Fruit fly (Drosophila melanogaster): ENCODE measurements around the gene AhcyL2.

Gene AhcyL2

dm6 chr3R:16996059-16996959 is 14.4 kb upstream of the AhcyL2 start, which contains the start of the genes EMC2A and CG3534 (continued):
- TF ChIP-seq CG32767 (GFP tag; IDR thresholded peaks at IDR 0.05) (no peak), Dref (GFP tag; IDR thresholded peaks at IDR 0.05) (no peak), CG10366 (GFP tag; IDR thresholded peaks at IDR 0.05) (no peak), CG7839 (tag; optimal IDR thresholded peaks at IDR 0.05) (peak; percentile 54), Fer2 (tag; optimal IDR thresholded peaks at IDR 0.05) (no peak), fd102C (GFP tag; optimal IDR thresholded peaks at IDR 0.05) (no peak), gsb (GFP tag; IDR thresholded peaks at IDR 0.05) (no peak), CG30431 (GFP tag; optimal IDR thresholded peaks at IDR 0.05) (no peak), ase (GFP tag; IDR thresholded peaks at IDR 0.05) (no peak), maf-S (GFP tag; optimal IDR thresholded peaks at IDR 0.05) (peak; percentile 17), cg (GFP tag; optimal IDR thresholded peaks at IDR 0.05) (no peak), CG3407 (GFP tag; optimal IDR thresholded peaks at IDR 0.05) (no peak), ro (GFP tag; IDR thresholded peaks at IDR 0.05) (no peak), jigr1 (GFP tag; IDR thresholded peaks at IDR 0.05) (no peak), ap (GFP tag; IDR thresholded peaks at IDR 0.05) (no peak), trem (tag; optimal IDR thresholded peaks at IDR 0.05) (peak; percentile 98), Dek (tag; optimal IDR thresholded peaks at IDR 0.05) (peak; percentile 12), hkb (optimal IDR thresholded peaks at IDR 0.05) (no peak), hkb (GFP tag; IDR thresholded peaks at IDR 0.05) (peak; percentile 4), Myb (GFP tag; optimal IDR thresholded peaks at IDR 0.05) (peak; percentile 37), CG4854 (GFP tag; optimal IDR thresholded peaks at IDR 0.05) (no peak), CG3726 (GFP tag; IDR thresholded peaks at IDR 0.05) (no peak), CG14860 (GFP tag; IDR thresholded peaks at IDR 0.05; ENCODE audit: partially characterized antibody) (no peak; the same call in 2 of the 3 replicates), Doc3 (GFP tag; IDR thresholded peaks at IDR 0.05; ENCODE audit: partially characterized antibody) (no peak), Bdp1 (GFP tag; optimal IDR thresholded peaks at IDR 0.05) (no peak), CG2678 (tag; optimal IDR thresholded peaks at IDR 0.05) (peak; percentile 53), CG18764 (GFP tag; optimal IDR thresholded peaks at IDR 0.05) (no peak), CG6272 (GFP tag; IDR thresholded peaks at IDR 0.05) (no peak), eve (GFP tag; optimal IDR thresholded peaks at IDR 0.05) (no peak), Jarid2 (GFP tag; optimal IDR thresholded peaks at IDR 0.05) (no peak), BEAF-32 (GFP tag; optimal IDR thresholded peaks at IDR 0.05) (peak; percentile 10), CG17912 (GFP tag; optimal IDR thresholded peaks at IDR 0.05) (no peak), Rfx (GFP tag; IDR thresholded peaks at IDR 0.05) (no peak; the same call in 1 of the 2 replicates), tgo (GFP tag; IDR thresholded peaks at IDR 0.05) (peak; percentile 26; the same call in 1 of the 3 replicates), CG17328 (GFP tag; IDR thresholded peaks at IDR 0.05) (no peak), pum (GFP tag; optimal IDR thresholded peaks at IDR 0.05) (peak; percentile 4), nau (GFP tag; optimal IDR thresholded peaks at IDR 0.05) (no peak), Pdp1 (GFP tag; optimal IDR thresholded peaks at IDR 0.05) (peak; percentile 18 to 26), lov (optimal IDR thresholded peaks at IDR 0.05) (no peak), lov (GFP tag; IDR thresholded peaks at IDR 0.05) (no peak), oc (tag; optimal IDR thresholded peaks at IDR 0.05) (no peak), ato (GFP tag; IDR thresholded peaks at IDR 0.05; ENCODE audit: partially characterized antibody) (no peak), ssp (GFP tag; IDR thresholded peaks at IDR 0.05) (no peak), ranshi (GFP tag; IDR thresholded peaks at IDR 0.05) (0 out of 2 replicates have a peak, but pooled peaks have one; percentile 47), CG16813 (GFP tag; IDR thresholded peaks at IDR 0.05; ENCODE audit: partially characterized antibody) (no peak), CG5180 (GFP tag; optimal IDR thresholded peaks at IDR 0.05) (no peak), fd64A (GFP tag; optimal IDR thresholded peaks at IDR 0.05) (no peak), gt (GFP tag; IDR thresholded peaks at IDR 0.05) (no peak), odd (GFP tag; optimal IDR thresholded peaks at IDR 0.05) (no peak), CG32532 (GFP tag; IDR thresholded peaks at IDR 0.05) (peak; percentile 57)

All from whole organism, embryonic.